Fruit fly (Drosophila melanogaster): Measurements from ENCODE around the gene CG10300.

Gene CG10300

DNA sequence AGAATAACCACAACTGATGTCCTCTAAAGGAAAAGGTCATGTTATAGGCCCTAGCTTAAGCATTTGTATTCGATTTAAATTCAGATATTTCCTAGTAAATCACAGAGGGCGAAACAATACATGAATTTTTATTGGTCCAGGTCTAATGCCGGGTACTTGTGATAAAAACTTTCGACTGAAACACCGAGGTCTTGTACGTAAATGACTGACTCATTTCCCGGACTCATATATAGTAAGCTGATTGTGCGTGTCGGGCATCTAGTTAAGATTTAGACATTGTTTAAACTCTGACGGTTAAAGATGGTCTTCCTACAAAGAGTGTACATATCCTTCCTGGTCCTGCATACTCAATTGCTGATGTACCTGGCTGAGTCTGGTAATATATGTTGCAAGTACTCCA, 29.1 kb upstream of the CG10300 start, which contains the start of gene CG16710:
CG16710 (plus strand) TSS at position 301 of the 400 bp plus-strand sequence.
- TF ChIP-seq sv (GFP tag; optimal IDR thresholded peaks at IDR 0.05) (no peak), CrebA (GFP tag; optimal IDR thresholded peaks at IDR 0.05; ENCODE audit: borderline replicate concordance) (no peak), Myc (optimal IDR thresholded peaks at IDR 0.05) (no peak), dsf (GFP tag; optimal IDR thresholded peaks at IDR 0.05; ENCODE audit: borderline replicate concordance) (no peak), CG32264 (GFP tag; optimal IDR thresholded peaks at IDR 0.05) (no peak), psq (GFP tag; optimal IDR thresholded peaks at IDR 0.05) (no peak), Hr83 (GFP tag; optimal IDR thresholded peaks at IDR 0.05; ENCODE audit: poor library complexity, severe bottlenecking) (no peak), foxo (GFP tag; optimal IDR thresholded peaks at IDR 0.05) (no peak), dmrt93B (GFP tag; optimal IDR thresholded peaks at IDR 0.05) (no peak), N (GFP tag; optimal IDR thresholded peaks at IDR 0.05) (no peak), Abd-B (GFP tag; optimal IDR thresholded peaks at IDR 0.05) (no peak)

DNA sequence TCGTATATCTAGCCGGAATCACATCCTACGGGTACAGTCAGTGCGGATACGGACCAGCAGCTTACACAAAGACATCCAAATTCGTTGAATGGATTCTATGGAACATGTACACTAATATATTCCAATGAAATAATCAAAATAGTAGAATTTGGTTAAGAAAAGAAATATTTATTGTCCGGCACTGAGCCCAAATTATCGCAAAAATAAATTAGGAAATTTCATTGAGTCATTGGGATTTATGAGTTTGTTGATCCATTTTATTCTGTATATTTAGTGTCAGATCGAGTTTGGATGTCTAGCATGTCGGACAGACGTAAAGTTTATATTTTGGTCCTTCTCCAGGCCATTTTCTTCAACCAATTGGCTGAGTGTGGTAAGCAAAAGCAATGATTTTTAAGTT, 27.6 kb upstream of the CG10300 start, which contains the start of gene CG18754:
CG18754 (plus strand) TSS at position 301 of the 400 bp plus-strand sequence.
- TF ChIP-seq Jra (GFP tag; optimal IDR thresholded peaks at IDR 0.05) (no peak), Rel (GFP tag; optimal IDR thresholded peaks at IDR 0.05) (no peak), Rel (tag; optimal IDR thresholded peaks at IDR 0.05) (no peak), dsf (GFP tag; optimal IDR thresholded peaks at IDR 0.05; ENCODE audit: borderline replicate concordance) (no peak), CG9705 (GFP tag; optimal IDR thresholded peaks at IDR 0.05) (no peak), sv (GFP tag; optimal IDR thresholded peaks at IDR 0.05) (no peak), usp (GFP tag; optimal IDR thresholded peaks at IDR 0.05) (no peak), h (GFP tag; optimal IDR thresholded peaks at IDR 0.05) (no peak), psq (GFP tag; optimal IDR thresholded peaks at IDR 0.05) (no peak)

DNA sequence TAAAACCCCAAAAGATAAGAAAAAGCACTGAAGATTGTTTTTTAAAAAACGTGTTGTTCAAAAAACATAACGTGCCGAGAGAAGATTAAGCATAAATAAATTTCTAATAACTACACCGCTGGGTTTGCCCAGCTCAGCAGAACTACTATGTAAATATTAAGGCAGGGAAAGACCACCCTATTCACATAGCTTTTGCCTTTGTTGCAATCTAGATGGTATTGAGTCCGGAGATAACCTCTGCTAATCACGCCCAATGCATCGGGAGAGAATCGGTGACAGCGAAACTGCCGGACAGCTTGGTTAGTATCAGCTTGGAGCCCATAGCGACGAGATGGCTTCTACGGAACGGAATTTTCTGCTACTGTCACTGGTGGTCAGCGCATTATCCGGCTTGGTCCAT, 25.4 kb upstream of the CG10300 start, which contains the start of gene SPE:
SPE (plus strand) TSS at position 301 of the 400 bp plus-strand sequence.
- TF ChIP-seq Abd-B (GFP tag; optimal IDR thresholded peaks at IDR 0.05), result no peak
- TF ChIP-seq Rel (GFP tag; optimal IDR thresholded peaks at IDR 0.05), result no peak
- peak; percentile 68 for TF ChIP-seq Rel (tag; optimal IDR thresholded peaks at IDR 0.05)

DNA sequence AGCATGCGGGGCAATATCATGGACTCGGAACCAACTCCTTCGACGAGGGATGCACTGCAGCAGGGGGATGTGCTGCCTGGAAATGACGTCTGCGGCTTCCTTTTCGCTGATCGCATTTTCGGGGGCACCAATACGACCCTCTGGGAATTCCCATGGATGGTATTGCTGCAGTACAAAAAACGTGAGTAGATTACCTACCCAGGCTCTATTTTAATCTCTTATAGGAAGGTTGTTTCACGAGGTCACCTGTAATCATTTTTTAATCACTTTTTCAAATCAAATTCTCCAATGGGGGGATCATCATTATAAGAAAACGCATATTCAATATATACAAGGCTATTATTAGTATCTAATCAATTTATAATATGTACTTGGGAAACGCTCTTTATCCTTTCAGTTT, 24.4 kb upstream of the CG10300 start:
- TF ChIP-seq Hr83 (GFP tag; optimal IDR thresholded peaks at IDR 0.05; ENCODE audit: poor library complexity, severe bottlenecking) (no peak), HLH106 (tag; optimal IDR thresholded peaks at IDR 0.05) (no peak), Rel (GFP tag; optimal IDR thresholded peaks at IDR 0.05) (no peak), Rel (tag; optimal IDR thresholded peaks at IDR 0.05) (peak; percentile 86), jim (GFP tag; optimal IDR thresholded peaks at IDR 0.05) (no peak), Hr78 (GFP tag; optimal IDR thresholded peaks at IDR 0.05) (no peak), OdsH (GFP tag; optimal IDR thresholded peaks at IDR 0.05) (no peak), CG9705 (GFP tag; optimal IDR thresholded peaks at IDR 0.05) (no peak), brk (GFP tag; optimal IDR thresholded peaks at IDR 0.05) (no peak)

dm6 chr3R:23694579-23695033, 16.7 kb upstream of the CG10300 start, which contains the start of gene CG10254:
TSS of gene CG10254 (minus strand) at chr3R:23694983.
- TF ChIP-seq GATAd (GFP tag; optimal IDR thresholded peaks at IDR 0.05), result no peak
- no peak for TF ChIP-seq Dif (GFP tag; optimal IDR thresholded peaks at IDR 0.05; ENCODE audit: partially characterized antibody)
- TF ChIP-seq pan (optimal IDR thresholded peaks at IDR 0.05), result no peak
- no peak for TF ChIP-seq Hr83 (GFP tag; optimal IDR thresholded peaks at IDR 0.05; ENCODE audit: poor library complexity, severe bottlenecking)
- TF ChIP-seq lola (GFP tag; optimal IDR thresholded peaks at IDR 0.05), result no peak
- TF ChIP-seq Myc (optimal IDR thresholded peaks at IDR 0.05), result no peak
- no peak for TF ChIP-seq Hnf4 (GFP tag; optimal IDR thresholded peaks at IDR 0.05)
- no peak for TF ChIP-seq foxo (GFP tag; optimal IDR thresholded peaks at IDR 0.05)
- TF ChIP-seq dsf (GFP tag; optimal IDR thresholded peaks at IDR 0.05; ENCODE audit: borderline replicate concordance), result no peak
- TF ChIP-seq woc (GFP tag; optimal IDR thresholded peaks at IDR 0.05), result no peak
- no peak for TF ChIP-seq h (GFP tag; optimal IDR thresholded peaks at IDR 0.05)
- TF ChIP-seq dl (GFP tag; optimal IDR thresholded peaks at IDR 0.05; ENCODE audit: insufficient read depth in 1 of 2, partially characterized antibody in 2 of 2), result no peak
- no peak for TF ChIP-seq CrebA (GFP tag; optimal IDR thresholded peaks at IDR 0.05; ENCODE audit: borderline replicate concordance)
- no peak for TF ChIP-seq Rel (GFP tag; optimal IDR thresholded peaks at IDR 0.05)
- TF ChIP-seq Rel (tag; optimal IDR thresholded peaks at IDR 0.05), result no peak
- no peak for TF ChIP-seq CG32264 (GFP tag; optimal IDR thresholded peaks at IDR 0.05)

DNA sequence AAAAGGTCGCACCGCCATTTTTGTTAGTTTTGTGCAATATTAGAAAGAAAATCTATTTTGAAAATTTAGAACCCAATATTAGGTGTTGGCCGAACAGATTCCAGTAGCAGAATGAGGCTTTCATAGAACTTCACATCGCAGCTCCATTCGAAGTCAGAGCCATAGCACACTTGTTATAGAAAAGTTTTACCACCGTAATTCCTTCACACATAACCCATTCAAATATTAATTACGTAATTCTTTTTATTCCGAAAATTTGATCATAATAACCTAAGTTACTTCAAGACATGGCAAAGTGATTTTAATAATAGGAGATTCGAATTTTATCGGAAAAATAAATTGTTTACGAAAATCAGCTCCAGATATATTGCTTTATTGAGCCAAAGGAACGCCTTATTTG, 15.2 kb upstream of the CG10300 start, which contains the start of gene CG10252:
CG10252 (minus strand) TSS at position 101 of the 400 bp plus-strand sequence.
- TF ChIP-seq dsf (GFP tag; optimal IDR thresholded peaks at IDR 0.05; ENCODE audit: borderline replicate concordance), result no peak
- no peak for TF ChIP-seq fru (GFP tag; optimal IDR thresholded peaks at IDR 0.05)
- TF ChIP-seq Jra (GFP tag; optimal IDR thresholded peaks at IDR 0.05), result no peak
- TF ChIP-seq Dfd (GFP tag; optimal IDR thresholded peaks at IDR 0.05), result no peak
- no peak for TF ChIP-seq CG9705 (GFP tag; optimal IDR thresholded peaks at IDR 0.05)
- no peak for TF ChIP-seq Abd-B (GFP tag; optimal IDR thresholded peaks at IDR 0.05)
- TF ChIP-seq tai (GFP tag; optimal IDR thresholded peaks at IDR 0.05), result no peak
- TF ChIP-seq Myc (optimal IDR thresholded peaks at IDR 0.05), result no peak
- TF ChIP-seq ey (GFP tag; optimal IDR thresholded peaks at IDR 0.05), result no peak
- TF ChIP-seq GATAd (GFP tag; optimal IDR thresholded peaks at IDR 0.05), result no peak
- TF ChIP-seq psq (GFP tag; optimal IDR thresholded peaks at IDR 0.05), result no peak
- TF ChIP-seq Sp1 (GFP tag; optimal IDR thresholded peaks at IDR 0.05), result no peak
- TF ChIP-seq rgr (GFP tag; optimal IDR thresholded peaks at IDR 0.05), result no peak
